Fruit fly (Drosophila melanogaster) whole organism, wandering third instar larva: ENCODE data around the gene PAPLA1.

Experiments used
- Abd-B ChIP-seq: fragments of >200 bp; optimal IDR thresholded peaks from 2 replicates; lab custom pipeline; 2017; ENCODE audit warnings: missing biosample characterization, missing genetic modification characterization
- CG32264 ChIP-seq: fragments of 200-800 bp; sonication (Bioruptor generic); optimal IDR thresholded peaks from 2 replicates; lab custom pipeline; 2016; ENCODE audit warnings: missing biosample characterization, missing genetic modification characterization
- Dfd ChIP-seq: fragments of >200 bp; optimal IDR thresholded peaks from 2 replicates; lab custom pipeline; 2017; ENCODE audit warnings: missing biosample characterization, missing genetic modification characterization
- HLH106 ChIP-seq: fragments of 200-800 bp; optimal IDR thresholded peaks from 3 replicates; lab custom pipeline; 2019; ENCODE audit warnings: missing biosample characterization, mild to moderate bottlenecking, missing genetic modification characterization, moderate library complexity
- Hnf4 ChIP-seq: fragments of 200-800 bp; sonication (Bioruptor generic); optimal IDR thresholded peaks from 2 replicates; lab custom pipeline; 2016; ENCODE audit warnings: missing biosample characterization, mild to moderate bottlenecking, missing genetic modification characterization
- Hr83 ChIP-seq: fragments of 200-300 bp; sonication (Bioruptor generic); optimal IDR thresholded peaks from 2 replicates; lab custom pipeline; 2016; ENCODE audit warnings: missing biosample characterization, mild to moderate bottlenecking, missing genetic modification characterization, moderate library complexity; ENCODE audit not compliant: poor library complexity, severe bottlenecking
- Jra ChIP-seq: sonication (Bioruptor generic); optimal IDR thresholded peaks from 2 replicates; lab custom pipeline; 2016; ENCODE audit warnings: missing biosample characterization, missing genetic modification characterization
- Myc ChIP-seq: fragments of >200 bp; optimal IDR thresholded peaks from 2 replicates; lab custom pipeline; 2017
- OdsH ChIP-seq: fragments of 200-800 bp; sonication (Bioruptor generic); optimal IDR thresholded peaks from 2 replicates; lab custom pipeline; 2016; ENCODE audit warnings: missing biosample characterization, mild to moderate bottlenecking, missing genetic modification characterization
- Rel ChIP-seq, 2 experiments: fragments of 200-800 bp; sonication (Bioruptor generic) in 1 of 2; optimal IDR thresholded peaks; 2 replicates in 1 of 2; 3 replicates in 1 of 2; lab custom pipeline; 2016 to 2019; ENCODE audit warnings: mild to moderate bottlenecking in 2 of 2, missing biosample characterization in 2 of 2, missing genetic modification characterization in 2 of 2, moderate library complexity in 1 of 2
- Sp1 ChIP-seq: fragments of 200-800 bp; sonication (Bioruptor generic); optimal IDR thresholded peaks from 3 replicates; lab custom pipeline; 2019; ENCODE audit warnings: missing biosample characterization, mild to moderate bottlenecking, missing genetic modification characterization, moderate library complexity
- Vsx2 ChIP-seq: fragments of 200-300, 225-300 bp; sonication (Bioruptor generic); optimal IDR thresholded peaks from 2 replicates; lab custom pipeline; 2018; ENCODE audit warnings: missing biosample characterization, missing genetic modification characterization; ENCODE audit not compliant: partially characterized antibody
- br ChIP-seq: fragments of 200-800 bp; sonication (Bioruptor generic); optimal IDR thresholded peaks from 2 replicates; lab custom pipeline; 2016; ENCODE audit warnings: missing biosample characterization, missing genetic modification characterization
- dl ChIP-seq, 2 experiments: fragments of 175-275, 200-275 bp in 1 of 2; fragments of 200-275 bp in 1 of 2; sonication (Bioruptor generic); optimal IDR thresholded peaks; lab custom pipeline; 2018; ENCODE audit warnings: mild to moderate bottlenecking in 2 of 2, missing biosample characterization in 2 of 2, missing genetic modification characterization in 2 of 2, moderate library complexity in 2 of 2; ENCODE audit not compliant: partially characterized antibody in 2 of 2, insufficient read depth in 1 of 2
- dsf ChIP-seq: sonication (Bioruptor generic); optimal IDR thresholded peaks from 2 replicates; lab custom pipeline; 2016; ENCODE audit warnings: missing biosample characterization, missing genetic modification characterization, borderline replicate concordance
- ey ChIP-seq: fragments of 200-800 bp; sonication (Bioruptor generic); optimal IDR thresholded peaks from 2 replicates; lab custom pipeline; 2016; ENCODE audit warnings: missing biosample characterization, missing genetic modification characterization
- fru ChIP-seq: fragments of 200-800 bp; sonication (Bioruptor generic); optimal IDR thresholded peaks from 3 replicates; lab custom pipeline; 2016; ENCODE audit warnings: missing biosample characterization, mild to moderate bottlenecking, missing genetic modification characterization
- jim ChIP-seq: fragments of 175-275, 200-325 bp; sonication (Bioruptor generic); optimal IDR thresholded peaks from 2 replicates; lab custom pipeline; 2016; ENCODE audit warnings: missing biosample characterization, mild to moderate bottlenecking, missing genetic modification characterization
- lola ChIP-seq: fragments of >200 bp; optimal IDR thresholded peaks from 2 replicates; lab custom pipeline; 2017; ENCODE audit warnings: missing biosample characterization, missing genetic modification characterization
- pan ChIP-seq: fragments of >200 bp; optimal IDR thresholded peaks from 2 replicates; lab custom pipeline; 2017
- rgr ChIP-seq: fragments of 200-800 bp; sonication (Bioruptor generic); optimal IDR thresholded peaks from 3 replicates; lab custom pipeline; 2016; ENCODE audit warnings: missing biosample characterization, mild to moderate bottlenecking, missing genetic modification characterization
- sage ChIP-seq: fragments of 200-800 bp; sonication (Bioruptor generic); optimal IDR thresholded peaks from 2 replicates; lab custom pipeline; 2016; ENCODE audit warnings: missing biosample characterization, mild to moderate bottlenecking, missing genetic modification characterization
- sv ChIP-seq: fragments of 200-800 bp; sonication (Bioruptor generic); optimal IDR thresholded peaks from 3 replicates; lab custom pipeline; 2016; ENCODE audit warnings: missing biosample characterization, missing genetic modification characterization
- usp ChIP-seq: fragments of >200 bp; optimal IDR thresholded peaks from 2 replicates; lab custom pipeline; 2017; ENCODE audit warnings: missing biosample characterization, missing genetic modification characterization

PAPLA1 gene

DNA sequence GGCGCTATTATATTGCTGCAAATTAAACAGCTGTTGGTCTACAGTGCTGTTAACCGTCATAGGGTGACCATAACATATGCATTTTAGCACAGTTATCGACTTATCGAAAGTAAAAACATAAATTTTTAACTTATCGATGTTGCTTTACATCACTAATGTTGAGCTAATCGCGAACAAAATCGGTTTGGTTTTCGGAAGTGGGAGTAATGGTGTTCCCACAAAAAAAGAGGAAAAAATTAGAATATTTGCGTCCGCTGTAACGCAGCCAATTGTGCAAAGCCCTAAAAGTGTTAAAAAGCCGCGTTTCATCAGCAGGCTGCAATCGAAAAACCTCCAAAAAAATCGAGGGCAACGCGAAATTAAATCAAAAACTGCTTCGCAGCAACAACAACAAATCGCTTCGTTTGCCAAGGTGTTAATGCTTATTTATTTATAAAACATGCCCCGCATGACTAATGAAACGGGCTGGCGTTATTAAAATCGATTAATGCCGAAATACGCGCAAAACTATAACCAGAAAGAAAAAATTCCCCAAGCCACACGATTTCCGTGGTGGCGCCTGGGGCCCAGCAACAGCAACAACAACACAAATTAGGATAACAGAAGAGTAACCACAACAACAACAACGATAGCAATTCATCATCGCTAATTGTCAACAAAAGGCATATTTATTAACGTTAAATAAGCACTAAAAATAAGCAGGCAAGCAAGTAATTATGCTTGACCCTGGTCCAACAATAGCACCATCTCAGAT, 32.4 kb downstream of the PAPLA1 start, which contains the start of the genes CG12375 and CG8668:
Gene CG12375 (minus strand): TSS at position 42 of the 754 bp plus-strand sequence.
Gene CG8668 (plus strand): TSS at position 153 of the 754 bp plus-strand sequence.
- TF ChIP-seq sv (GFP tag; lab: Kevin White, UChicago) = no peak
- no peak for TF ChIP-seq Rel (GFP tag; optimal IDR thresholded peaks at IDR 0.05; lab: Kevin White, UChicago)
- TF ChIP-seq Rel (tag; optimal IDR thresholded peaks at IDR 0.05; lab: Kevin White, UChicago) = peak; percentile 95
- peak; percentile 75 for TF ChIP-seq Hnf4 (GFP tag; lab: Kevin White, UChicago)
- peak; percentile 2 for TF ChIP-seq Sp1 (GFP tag; lab: Kevin White, UChicago)
- peak; percentile 7 for TF ChIP-seq ey (GFP tag; lab: Kevin White, UChicago)
- TF ChIP-seq Jra = peak; percentile 49
- peak; percentile 38 for TF ChIP-seq Vsx2 (GFP tag; lab: Kevin White, UChicago)
- no peak for TF ChIP-seq CG32264 (GFP tag; lab: Kevin White, UChicago)
- TF ChIP-seq Abd-B (GFP tag; lab: Kevin White, UChicago) = no peak
- no peak for TF ChIP-seq fru (GFP tag; lab: Kevin White, UChicago)
- peak; percentile 9 for TF ChIP-seq Hr83 (GFP tag; lab: Kevin White, UChicago)
- no peak for TF ChIP-seq sage (GFP tag; lab: Kevin White, UChicago)
- no peak for TF ChIP-seq OdsH (GFP tag; lab: Kevin White, UChicago)

DNA sequence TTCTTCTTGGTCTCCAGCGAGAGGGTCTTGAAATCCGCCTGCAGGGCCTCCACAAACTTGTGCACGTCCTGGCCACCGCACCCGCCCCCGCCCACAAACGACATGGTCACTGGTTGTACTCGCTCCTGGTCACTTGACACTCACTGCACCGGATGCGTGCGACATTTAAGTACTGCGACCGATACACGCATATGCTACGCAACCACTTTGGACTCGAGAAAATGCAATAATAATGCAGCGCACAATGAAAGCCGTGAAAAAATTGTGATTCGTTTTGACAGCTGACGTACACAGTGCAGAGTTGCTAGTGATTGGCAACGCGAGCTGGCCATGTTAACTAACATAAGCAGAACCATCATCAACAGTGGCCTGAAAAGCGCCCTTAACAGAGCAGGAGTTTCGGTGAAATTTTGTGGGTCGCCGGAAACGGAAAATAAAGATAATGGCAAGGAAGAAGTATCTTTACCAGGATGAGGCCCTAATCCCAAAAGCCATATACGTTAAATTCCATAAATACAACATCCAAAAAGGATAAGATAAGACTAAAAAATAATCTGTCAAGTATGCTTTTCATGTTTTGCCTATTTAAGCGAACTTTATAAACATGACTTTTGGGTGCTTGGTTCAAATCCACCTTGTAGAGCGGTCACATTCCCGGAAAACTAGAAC, 35.6 kb downstream of the PAPLA1 start, which contains the start of the genes mon2 and CG8673:
Gene mon2 (minus strand): TSS at position 300 of the 669 bp plus-strand sequence.
Gene CG8673 (plus strand): TSS at position 619 of the 669 bp plus-strand sequence.
- no peak for TF ChIP-seq dl (GFP tag; optimal IDR thresholded peaks at IDR 0.05; lab: Kevin White, UChicago; ENCODE audit: insufficient read depth in 1 of 2, partially characterized antibody in 2 of 2)

DNA sequence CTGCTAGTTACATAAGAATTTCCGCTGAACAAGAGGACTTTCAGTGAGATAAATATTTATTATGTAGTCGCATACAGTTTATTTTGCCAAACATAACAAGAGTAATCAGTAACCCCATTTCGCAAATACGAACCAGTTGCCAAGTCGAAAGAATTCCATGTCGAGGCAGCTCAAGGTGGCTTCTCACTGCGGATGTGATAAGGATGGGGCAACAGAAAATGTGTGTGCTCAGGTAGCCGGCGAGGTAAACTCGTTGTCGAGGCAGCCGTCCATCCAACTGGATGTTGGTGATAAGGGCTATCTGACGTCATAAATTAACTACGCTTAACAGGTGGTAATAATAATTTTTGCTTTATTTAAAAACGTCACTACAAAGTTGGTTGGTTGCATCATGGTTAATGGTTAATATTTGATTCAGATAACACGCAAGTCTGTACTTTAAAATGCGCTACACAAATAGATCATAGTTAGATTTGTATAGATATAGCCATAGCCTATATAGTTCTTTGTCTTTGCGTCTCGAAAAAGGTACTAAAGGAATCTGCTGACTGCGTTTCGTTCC, 42.7 kb downstream of the PAPLA1 start:
- TF ChIP-seq Hr83 (GFP tag; lab: Kevin White, UChicago) (no peak), usp (GFP tag; lab: Kevin White, UChicago) (no peak), lola (GFP tag; lab: Kevin White, UChicago) (no peak), rgr (GFP tag; lab: Kevin White, UChicago) (no peak), Rel (GFP tag; optimal IDR thresholded peaks at IDR 0.05; lab: Kevin White, UChicago) (no peak), Rel (tag; optimal IDR thresholded peaks at IDR 0.05; lab: Kevin White, UChicago) (no peak), Jra (no peak), Sp1 (GFP tag; lab: Kevin White, UChicago) (no peak), pan (lab: Kevin White, UChicago) (no peak)

DNA sequence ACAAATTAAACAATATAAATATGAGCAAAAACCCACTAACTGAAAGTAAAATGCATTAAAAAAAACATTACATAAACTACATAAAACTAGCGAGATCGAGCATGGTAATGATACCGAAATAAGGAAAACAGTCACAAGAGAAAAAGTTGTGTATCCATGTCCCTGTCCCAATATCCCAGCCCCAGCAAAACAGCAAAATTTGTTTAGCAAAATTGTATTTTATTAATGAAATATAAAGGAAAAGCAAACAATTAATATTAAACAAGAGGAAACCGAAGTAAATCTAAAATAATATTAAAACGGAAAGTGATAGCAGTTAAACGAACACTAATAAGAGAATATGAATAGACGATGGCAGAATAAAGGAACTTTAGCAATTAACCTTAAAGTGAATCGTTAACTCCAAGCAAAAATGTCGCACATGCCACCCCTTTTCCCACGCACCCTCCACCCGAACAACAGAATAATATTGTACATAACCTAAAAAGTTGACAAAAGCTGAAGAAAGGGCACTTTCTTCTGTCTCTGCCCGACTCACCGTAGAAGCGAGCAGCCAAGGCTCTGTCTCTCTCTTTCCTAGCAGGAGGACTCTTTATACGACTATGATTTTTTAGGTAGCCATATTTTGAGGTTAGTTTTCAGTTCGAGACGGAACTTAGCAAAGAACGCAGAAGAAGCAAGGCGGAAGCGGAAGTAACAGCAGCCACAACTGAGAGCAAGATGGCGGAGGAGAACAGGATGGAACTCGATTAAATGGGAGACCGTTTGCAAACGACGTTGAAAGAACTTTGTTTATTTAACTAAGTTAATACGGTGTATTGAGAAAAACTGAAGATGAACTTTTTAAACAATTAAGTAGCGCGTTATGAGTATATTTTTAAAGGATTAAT, 48.6 kb downstream of the PAPLA1 start:
- TF ChIP-seq dsf = no peak
- TF ChIP-seq HLH106 (tag; lab: Kevin White, UChicago) = no peak
- no peak for TF ChIP-seq Myc (lab: Kevin White, UChicago)

DNA sequence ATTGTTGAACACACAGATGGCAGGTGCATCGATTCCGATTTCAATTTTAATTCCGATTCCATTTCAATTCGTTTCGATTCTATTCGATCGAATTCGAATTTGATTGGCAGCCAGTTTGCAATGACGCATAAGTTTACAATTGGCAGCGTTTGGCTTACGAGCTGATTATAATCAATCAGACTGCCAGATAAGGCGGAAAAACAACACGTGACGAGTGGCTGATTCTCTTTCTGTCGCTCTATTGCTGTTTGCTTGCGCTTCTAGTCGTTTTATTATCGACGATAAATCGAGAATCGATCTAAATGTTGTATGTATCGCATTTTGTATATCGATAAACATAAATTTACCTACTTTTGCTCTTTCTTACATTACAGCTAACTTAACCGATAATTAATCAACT, 54.7 kb downstream of the PAPLA1 start:
- no peak for TF ChIP-seq pan (lab: Kevin White, UChicago)
- no peak for TF ChIP-seq sage (GFP tag; lab: Kevin White, UChicago)
- TF ChIP-seq usp (GFP tag; lab: Kevin White, UChicago) = no peak
- no peak for TF ChIP-seq jim (GFP tag; lab: Kevin White, UChicago)
- no peak for TF ChIP-seq br
- TF ChIP-seq Dfd (GFP tag; lab: Kevin White, UChicago) = no peak
